Fruit fly (Drosophila melanogaster) whole organism, embryonic: ENCODE measurements around the gene CG5509.

ENCODE experiments used
- CG33213 ChIP-seq: fragments of 200-800 bp; sonication (Bioruptor generic); optimal IDR thresholded peaks from 3 replicates; lab custom pipeline; 2016; ENCODE audit warnings: missing biosample characterization, missing genetic modification characterization
- CkIIα-i1 ChIP-seq: fragments of 200-800 bp; sonication (Bioruptor generic); IDR thresholded peaks from 2 replicates; pipeline ENCODE4 v1.3.6; 2022; ENCODE audit warnings: missing biosample characterization, missing genetic modification characterization
- Meics ChIP-seq: fragments of 200-800 bp; sonication (Bioruptor generic); optimal IDR thresholded peaks from 2 replicates; lab custom pipeline; 2017; ENCODE audit warnings: missing biosample characterization, mild to moderate bottlenecking, missing genetic modification characterization
- Nf-YB ChIP-seq: fragments of 200-800 bp; sonication (Bioruptor generic); optimal IDR thresholded peaks from 3 replicates; lab custom pipeline; 2019; ENCODE audit warnings: missing biosample characterization, mild to moderate bottlenecking, missing genetic modification characterization, moderate library complexity
- Ssrp ChIP-seq: fragments of 200-800 bp; sonication (Bioruptor generic); optimal IDR thresholded peaks from 2 replicates; lab custom pipeline; 2018; ENCODE audit warnings: missing biosample characterization, mild to moderate bottlenecking, missing genetic modification characterization, moderate library complexity
- ham ChIP-seq: fragments of 200-800 bp; sonication (Bioruptor generic); IDR thresholded peaks from 2 replicates; pipeline ENCODE4 v1.3.6; 2022; ENCODE audit warnings: missing biosample characterization, missing genetic modification characterization

DNA sequence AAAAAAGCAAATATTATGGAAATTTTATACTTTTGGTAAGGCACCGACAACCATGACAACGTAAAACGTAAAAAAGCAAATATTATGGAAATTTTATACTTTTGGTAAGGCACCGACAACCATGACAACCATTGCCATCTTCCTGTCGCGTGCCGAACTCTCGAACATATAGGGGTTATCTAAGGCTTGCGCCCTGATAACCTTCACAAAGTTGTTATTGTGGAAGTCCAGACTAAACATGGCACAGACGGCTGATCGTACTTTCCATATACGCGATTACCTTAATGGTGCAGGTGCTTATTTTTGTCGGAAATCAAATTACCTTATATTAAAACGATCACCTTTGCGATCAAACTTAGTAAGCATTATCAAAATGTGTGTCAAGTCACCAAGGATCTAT is 6.8 kb upstream of the CG5509 start:
- no peak for TF ChIP-seq Ssrp
- no peak for TF ChIP-seq CkIIα-i1
- no peak for TF ChIP-seq ham
- TF ChIP-seq CG33213 (GFP tag; lab: Kevin White, UChicago) = no peak
- TF ChIP-seq Meics = no peak
- no peak for TF ChIP-seq Nf-YB
